Fruit fly (Drosophila melanogaster) whole organism, adult: ENCODE measurements around the gene cry.

ENCODE experiments used
- CG11617 ChIP-seq: fragments of 200-800 bp; sonication (Bioruptor generic); optimal IDR thresholded peaks from 2 replicates; lab custom pipeline; 2017; ENCODE audit warnings: mild to moderate bottlenecking, missing biosample characterization, missing genetic modification reagents, missing genetic modification characterization
- CG33017 ChIP-seq: fragments of 200-800 bp; sonication (Bioruptor generic); optimal IDR thresholded peaks from 2 replicates; lab custom pipeline; 2018; ENCODE audit warnings: missing biosample characterization, mild to moderate bottlenecking, missing genetic modification characterization, moderate library complexity
- CG7045 ChIP-seq: fragments of 200-800 bp; sonication (Bioruptor generic); optimal IDR thresholded peaks from 2 replicates; lab custom pipeline; 2017; ENCODE audit warnings: missing biosample characterization, mild to moderate bottlenecking, missing genetic modification characterization
- CG7101 ChIP-seq: fragments of 200-800 bp; sonication (Bioruptor generic); optimal IDR thresholded peaks from 2 replicates; lab custom pipeline; 2018; ENCODE audit warnings: missing biosample characterization, mild to moderate bottlenecking, missing genetic modification characterization, moderate library complexity
- Mnt ChIP-seq: fragments of 200-800 bp; sonication (Bioruptor generic); optimal IDR thresholded peaks from 2 replicates; lab custom pipeline; 2016; ENCODE audit warnings: missing biosample characterization, mild to moderate bottlenecking, missing genetic modification characterization
- cic ChIP-seq: fragments of 200-800 bp; sonication (Bioruptor generic); optimal IDR thresholded peaks from 2 replicates; lab custom pipeline; 2017; ENCODE audit warnings: missing biosample characterization, mild to moderate bottlenecking, missing genetic modification characterization, moderate library complexity
- tj ChIP-seq: fragments of 200-800 bp; sonication (Bioruptor generic); optimal IDR thresholded peaks from 3 replicates; lab custom pipeline; 2017; ENCODE audit warnings: missing biosample characterization, mild to moderate bottlenecking, missing genetic modification characterization, moderate library complexity

dm6 chr3R:19182848-19183247 is 29.1 kb upstream of the cry start:
- TF ChIP-seq CG7045 (GFP tag; lab: Kevin White, UChicago) (no peak), CG33017 (tag; lab: Kevin White, UChicago) (no peak), Mnt (no peak), CG11617 (no peak), tj (GFP tag; lab: Kevin White, UChicago) (no peak), cic (GFP tag; lab: Kevin White, UChicago) (no peak), CG7101 (no peak)
